Worm (Caenorhabditis elegans): Measurements from ENCODE around the gene gana-1.

ce11 chrV:12114693-12115092, 27.7 kb downstream of the gana-1 start, which contains the start of gene spin-1:
- no peak for TF ChIP-seq unc-86 (tag; optimal IDR thresholded peaks at IDR 0.05)
- no peak for TF ChIP-seq ztf-11 (tag; optimal IDR thresholded peaks at IDR 0.05)
- TF ChIP-seq fkh-10 (GFP tag; optimal IDR thresholded peaks at IDR 0.05) = no peak
- TF ChIP-seq ama-1 (optimal IDR thresholded peaks at IDR 0.05) = no peak
